Worm (Caenorhabditis elegans): Measurements from ENCODE around the gene ztf-9.

DNA sequence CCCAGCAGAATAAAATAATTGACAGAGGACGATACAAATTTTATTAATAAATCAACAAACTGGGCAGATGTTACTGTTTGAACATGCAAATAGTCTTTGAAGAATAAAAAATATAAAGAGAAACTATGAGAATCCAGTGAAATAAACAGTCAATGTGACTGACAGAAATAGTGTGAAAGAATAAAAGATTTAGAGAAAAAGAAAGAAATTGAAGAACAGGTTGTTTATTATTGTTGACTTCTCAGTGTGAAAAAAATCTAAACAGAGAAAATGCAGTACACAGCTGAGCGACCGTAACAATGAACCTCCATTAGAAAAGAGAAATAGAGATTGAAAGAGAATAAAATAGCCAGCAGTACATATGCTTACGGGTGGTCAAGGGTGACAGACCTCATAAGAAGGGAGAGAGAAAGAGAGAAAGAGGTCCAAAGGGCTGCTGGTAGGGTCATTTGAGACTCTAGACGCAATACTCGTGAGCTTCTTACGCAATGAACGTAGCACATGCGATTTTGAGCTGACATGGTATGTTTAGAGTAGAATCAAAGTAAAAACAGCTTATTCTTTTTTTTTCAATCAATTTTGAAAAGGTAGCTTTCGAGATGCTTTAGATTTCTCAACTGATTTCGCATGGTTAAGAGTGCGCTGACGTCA lies 32.2 kb upstream of the ztf-9 start, which contains the start of gene slcr-46.3:
- TF ChIP-seq pha-4 (tag; optimal IDR thresholded peaks at IDR 0.05) (peak; percentile 43), nhr-12 (tag; optimal IDR thresholded peaks at IDR 0.05) (no peak), nhr-28 (tag; optimal IDR thresholded peaks at IDR 0.05) (no peak), nhr-237 (tag; optimal IDR thresholded peaks at IDR 0.05) (no peak), nhr-2 (tag; optimal IDR thresholded peaks at IDR 0.05) (peak; percentile 64), elt-1 (tag; optimal IDR thresholded peaks at IDR 0.05; ENCODE audit: borderline replicate concordance, insufficient read depth) (no peak), M03D4.4 (tag; optimal IDR thresholded peaks at IDR 0.05) (peak; percentile 34), mls-2 (tag; optimal IDR thresholded peaks at IDR 0.05) (no peak), elt-3 (tag; optimal IDR thresholded peaks at IDR 0.05) (no peak), mab-5 (tag; optimal IDR thresholded peaks at IDR 0.05) (peak; percentile 6), snpc-4 (tag; optimal IDR thresholded peaks at IDR 0.05) (no peak), unc-62 (GFP tag; optimal IDR thresholded peaks at IDR 0.05) (peak; percentile 10)

Data from whole organism, mixed stage, embryonic.